Fruit fly (Drosophila melanogaster) S2 (cell line): Measurements from ENCODE around the gene CG12379.

Experiments
- CG8478 ChIP-seq: fragments of >200 bp; optimal IDR thresholded peaks from 2 replicates; lab custom pipeline; 2018
- CTCF ChIP-seq, 2 experiments: fragments of >200 bp; optimal IDR thresholded peaks; 2 replicates each; lab custom pipeline; 2018

dm6 chrX:15738890-15739550 is 5.2 kb upstream of the CG12379 start, which contains the start of the genes CG11679 and CG8206:
- TF ChIP-seq CG8478 (no peak), CTCF (optimal IDR thresholded peaks at IDR 0.05; lab: Kevin White, UChicago) (no peak)
